Worm (Caenorhabditis elegans): ENCODE measurements around the gene vpat-1.

Gene vpat-1

ce11 chrX:1062403-1063073 is 16.5 kb upstream of the vpat-1 start, which contains the start of gene unc-1 (continued):
- no peak for TF ChIP-seq snpc-4 (tag; optimal IDR thresholded peaks at IDR 0.05)
- no peak for TF ChIP-seq dpl-1 (GFP tag; optimal IDR thresholded peaks at IDR 0.05)
- TF ChIP-seq rbr-2 (tag; optimal IDR thresholded peaks at IDR 0.05): peak; percentile 15
- no peak for TF ChIP-seq F10B5.3 (tag; optimal IDR thresholded peaks at IDR 0.05)
- no peak for TF ChIP-seq F37D6.2 (tag; optimal IDR thresholded peaks at IDR 0.05)
- TF ChIP-seq lin-38 (GFP tag; IDR thresholded peaks at IDR 0.05): no peak
- TF ChIP-seq daf-8 (GFP tag; IDR thresholded peaks at IDR 0.05): no peak
- no peak for TF ChIP-seq mxl-2 (GFP tag; conservative IDR thresholded peaks at IDR 0.05)
- TF ChIP-seq hmg-1.1 (GFP tag; IDR thresholded peaks at IDR 0.05): peak; percentile 72; the same call in 1 of the 2 replicates
- no peak for TF ChIP-seq Y5F2A.4 (GFP tag; optimal IDR thresholded peaks at IDR 0.05)
- no peak for TF ChIP-seq nhr-42 (GFP tag; IDR thresholded peaks at IDR 0.05)
- no peak for TF ChIP-seq vab-7 (GFP tag; IDR thresholded peaks at IDR 0.05)
- no peak for TF ChIP-seq arid-1 (GFP tag; conservative IDR thresholded peaks at IDR 0.05)
- no peak for TF ChIP-seq lin-29 (GFP tag; IDR thresholded peaks at IDR 0.05)
- TF ChIP-seq sdz-12 (GFP tag; optimal IDR thresholded peaks at IDR 0.05): no peak
- no peak for TF ChIP-seq unc-62 (GFP tag; optimal IDR thresholded peaks at IDR 0.05 in 1 of 2)
- TF ChIP-seq unc-62 (tag; optimal IDR thresholded peaks at IDR 0.05): no peak
- no peak for TF ChIP-seq nhr-10 (tag; optimal IDR thresholded peaks at IDR 0.05)
- TF ChIP-seq ztf-7 (tag; optimal IDR thresholded peaks at IDR 0.05): no peak
- peak; percentile 22 for TF ChIP-seq aha-1 (tag)
- TF ChIP-seq hlh-11 (tag; optimal IDR thresholded peaks at IDR 0.05): no peak
- TF ChIP-seq nhr-25 (tag; optimal IDR thresholded peaks at IDR 0.05; ENCODE audit: borderline replicate concordance, insufficient read depth): no peak
- TF ChIP-seq ceh-28 (tag; optimal IDR thresholded peaks at IDR 0.05): no peak

ce11 chrX:1060705-1061104 is 14.7 kb upstream of the vpat-1 start:
- TF ChIP-seq dve-1 (tag; optimal IDR thresholded peaks at IDR 0.05; ENCODE audit: insufficient read depth) (no peak), daf-16 (GFP tag; optimal IDR thresholded peaks at IDR 0.05) (no peak), daf-16 (tag; optimal IDR thresholded peaks at IDR 0.05) (no peak), ceh-28 (tag; optimal IDR thresholded peaks at IDR 0.05) (no peak), nhr-28 (tag; optimal IDR thresholded peaks at IDR 0.05) (no peak), ces-1 (GFP tag; optimal IDR thresholded peaks at IDR 0.05) (no peak), unc-62 (GFP tag; optimal IDR thresholded peaks at IDR 0.05 in 1 of 2) (no peak), unc-62 (tag; optimal IDR thresholded peaks at IDR 0.05) (no peak), daf-8 (GFP tag; IDR thresholded peaks at IDR 0.05) (no peak), pqm-1 (tag; optimal IDR thresholded peaks at IDR 0.05) (no peak), mes-2 (tag; optimal IDR thresholded peaks at IDR 0.05; ENCODE audit: poor library complexity, severe bottlenecking) (no peak), tra-1 (GFP tag; IDR thresholded peaks at IDR 0.05) (no peak), mxl-3 (GFP tag; optimal IDR thresholded peaks at IDR 0.05) (no peak), ztf-7 (tag; optimal IDR thresholded peaks at IDR 0.05) (no peak), ZK546.5 (tag; optimal IDR thresholded peaks at IDR 0.05) (no peak), madf-9 (GFP tag; conservative IDR thresholded peaks at IDR 0.05) (no peak), mdl-1 (tag; optimal IDR thresholded peaks at IDR 0.05) (no peak)

- TF ChIP-seq cey-2 (tag; optimal IDR thresholded peaks at IDR 0.05; ENCODE audit: borderline replicate concordance, insufficient read depth): no peak
- peak; percentile 86 for TF ChIP-seq set-16 (GFP tag; IDR thresholded peaks at IDR 0.05)
- peak; percentile 46 for TF ChIP-seq fkh-10 (GFP tag; optimal IDR thresholded peaks at IDR 0.05)
- no peak for TF ChIP-seq ces-1 (GFP tag; optimal IDR thresholded peaks at IDR 0.05)
- TF ChIP-seq aha-1 (tag): peak; percentile 80
Observed at ce11 chrX:1057821-1058377, 11.9 kb upstream of the vpat-1 start.

Measured in whole organism, L4 larva.